Fruit fly (Drosophila melanogaster) whole organism, embryonic: ENCODE results near the gene LManV.

Experiments used
- ATbp ChIP-seq: fragments of 200-800 bp; sonication (Bioruptor generic); optimal IDR thresholded peaks from 2 replicates; lab custom pipeline; 2017; ENCODE audit warnings: missing biosample characterization, mild to moderate bottlenecking, missing genetic modification characterization, missing genetic modification reagents
- Adf1 ChIP-seq: fragments of 200-800 bp; sonication (Bioruptor generic); IDR thresholded peaks from 2 replicates; pipeline ENCODE4 v1.3.6; 2022; ENCODE audit warnings: missing biosample characterization, missing genetic modification characterization
- Blimp-1 ChIP-seq: fragments of 200-800 bp; sonication (Bioruptor generic); optimal IDR thresholded peaks from 3 replicates; lab custom pipeline; 2018; ENCODE audit warnings: missing biosample characterization, missing genetic modification characterization, mild to moderate bottlenecking, moderate library complexity, missing genetic modification reagents
- CG10147 ChIP-seq: fragments of 200-800 bp; sonication (Bioruptor generic); optimal IDR thresholded peaks from 2 replicates; lab custom pipeline; 2019; ENCODE audit warnings: missing biosample characterization, mild to moderate bottlenecking, missing genetic modification characterization, moderate library complexity
- CG12104 ChIP-seq: fragments of 200-800 bp; sonication (Bioruptor generic); optimal IDR thresholded peaks from 3 replicates; lab custom pipeline; 2016; ENCODE audit warnings: missing biosample characterization, missing genetic modification characterization
- CG12219 ChIP-seq: fragments of 200-800 bp; sonication (Bioruptor generic); optimal IDR thresholded peaks from 3 replicates; lab custom pipeline; 2018; ENCODE audit warnings: missing biosample characterization, mild to moderate bottlenecking, missing genetic modification characterization
- CG13296 ChIP-seq: fragments of 200-800 bp; sonication (Bioruptor generic); optimal IDR thresholded peaks from 3 replicates; lab custom pipeline; 2018; ENCODE audit warnings: missing biosample characterization, mild to moderate bottlenecking, missing genetic modification characterization
- CG1529 ChIP-seq: fragments of 200-800 bp; sonication (Bioruptor generic); optimal IDR thresholded peaks from 3 replicates; lab custom pipeline; 2018; ENCODE audit warnings: missing biosample characterization, missing genetic modification characterization
- CG15696 ChIP-seq: fragments of 200-800 bp; sonication (Bioruptor generic); optimal IDR thresholded peaks from 2 replicates; lab custom pipeline; 2019; ENCODE audit warnings: missing biosample characterization, mild to moderate bottlenecking, missing genetic modification characterization, moderate library complexity
- CG17328 ChIP-seq: fragments of 200-800 bp; sonication (Bioruptor generic); IDR thresholded peaks from 2 replicates; pipeline ENCODE4 v1.3.6; 2022; ENCODE audit warnings: missing biosample characterization, missing genetic modification characterization
- CG17361 ChIP-seq: fragments of 200-800 bp; sonication (Bioruptor generic); IDR thresholded peaks from 3 replicates; pipeline ENCODE4 v1.3.6; 2022; ENCODE audit warnings: missing biosample characterization, missing genetic modification characterization
- CG17829 ChIP-seq: fragments of 200-800 bp; optimal IDR thresholded peaks from 2 replicates; lab custom pipeline; 2019; ENCODE audit warnings: missing biosample characterization, mild to moderate bottlenecking, missing genetic modification characterization, moderate library complexity
- CG2678 ChIP-seq: fragments of 200-800 bp; sonication (Bioruptor generic); optimal IDR thresholded peaks from 3 replicates; lab custom pipeline; 2019; ENCODE audit warnings: missing biosample characterization, mild to moderate bottlenecking, missing genetic modification characterization, moderate library complexity
- CG31388 ChIP-seq: fragments of 200-800 bp; sonication (Bioruptor generic); optimal IDR thresholded peaks from 2 replicates; lab custom pipeline; 2016; ENCODE audit warnings: missing biosample characterization, missing genetic modification characterization
- CG3281 ChIP-seq: fragments of 200-800 bp; sonication (Bioruptor generic); optimal IDR thresholded peaks from 3 replicates; lab custom pipeline; 2017; ENCODE audit warnings: missing biosample characterization, mild to moderate bottlenecking, missing genetic modification characterization
- CG4707 ChIP-seq: fragments of 200-800 bp; sonication (Bioruptor generic); optimal IDR thresholded peaks from 2 replicates; lab custom pipeline; 2018; ENCODE audit warnings: missing biosample characterization, mild to moderate bottlenecking, missing genetic modification characterization, moderate library complexity
- CG4820 ChIP-seq: fragments of 200-800 bp; sonication (Bioruptor generic); optimal IDR thresholded peaks from 3 replicates; lab custom pipeline; 2016; ENCODE audit warnings: missing biosample characterization, missing genetic modification characterization
- CG6689 ChIP-seq: fragments of 200-800 bp; sonication (Bioruptor generic); IDR thresholded peaks from 2 replicates; pipeline ENCODE4 v1.3.6; 2022; ENCODE audit warnings: missing biosample characterization, missing genetic modification characterization
- CG7556 ChIP-seq: fragments of 200-800 bp; sonication (Bioruptor generic); optimal IDR thresholded peaks from 2 replicates; lab custom pipeline; 2017; ENCODE audit warnings: missing biosample characterization, mild to moderate bottlenecking, missing genetic modification characterization
- CG8359 ChIP-seq: fragments of 200-800 bp; sonication (Bioruptor generic); optimal IDR thresholded peaks from 2 replicates; lab custom pipeline; 2017; ENCODE audit warnings: missing biosample characterization, mild to moderate bottlenecking, missing genetic modification characterization, borderline replicate concordance
- CG9797 ChIP-seq: fragments of 200-800 bp; sonication (Bioruptor generic); optimal IDR thresholded peaks from 3 replicates; lab custom pipeline; 2018; ENCODE audit warnings: missing biosample characterization, mild to moderate bottlenecking, missing genetic modification characterization
- Chrac-16 ChIP-seq: fragments of 200-800 bp; sonication (Bioruptor generic); optimal IDR thresholded peaks from 3 replicates; lab custom pipeline; 2016; ENCODE audit warnings: missing biosample characterization, missing genetic modification characterization
- D19A ChIP-seq: fragments of 200-800 bp; optimal IDR thresholded peaks from 3 replicates; lab custom pipeline; 2019; ENCODE audit warnings: missing biosample characterization, mild to moderate bottlenecking, missing genetic modification characterization, moderate library complexity
- Hmr ChIP-seq: fragments of 200-800 bp; sonication (Bioruptor generic); optimal IDR thresholded peaks from 3 replicates; lab custom pipeline; 2017; ENCODE audit warnings: mild to moderate bottlenecking, missing biosample characterization, missing genetic modification reagents, missing genetic modification characterization
- Hr51 ChIP-seq, 2 experiments: fragments of 200-800 bp; sonication (Bioruptor generic); optimal IDR thresholded peaks; 2 replicates in 1 of 2; 3 replicates in 1 of 2; lab custom pipeline; 2016 to 2018; ENCODE audit warnings: missing biosample characterization in 2 of 2, missing genetic modification characterization in 2 of 2, mild to moderate bottlenecking in 1 of 2, moderate library complexity in 1 of 2
- Pdp1 ChIP-seq, 2 experiments: fragments of 200-800 bp; sonication (Bioruptor generic); optimal IDR thresholded peaks; 3 replicates each; lab custom pipeline; 2016; ENCODE audit warnings: missing biosample characterization in 2 of 2, missing genetic modification characterization in 2 of 2, mild to moderate bottlenecking in 1 of 2, moderate library complexity in 1 of 2
- Side ChIP-seq: fragments of 200-800 bp; sonication (Bioruptor generic); optimal IDR thresholded peaks from 2 replicates; lab custom pipeline; 2016; ENCODE audit warnings: missing biosample characterization, missing genetic modification characterization
- Sin3A ChIP-seq: fragments of >200 bp; optimal IDR thresholded peaks from 2 replicates; lab custom pipeline; 2018
- Ssrp ChIP-seq: fragments of 200-800 bp; sonication (Bioruptor generic); optimal IDR thresholded peaks from 2 replicates; lab custom pipeline; 2018; ENCODE audit warnings: missing biosample characterization, mild to moderate bottlenecking, missing genetic modification characterization, moderate library complexity
- Xbp1 ChIP-seq: fragments of 200-800 bp; sonication (Bioruptor generic); optimal IDR thresholded peaks from 3 replicates; lab custom pipeline; 2016; ENCODE audit warnings: missing biosample characterization, mild to moderate bottlenecking, missing genetic modification characterization
- amos ChIP-seq: fragments of 200-800 bp; sonication (Bioruptor generic); IDR thresholded peaks from 2 replicates; pipeline ENCODE4 v1.3.6; 2022; ENCODE audit warnings: missing biosample characterization, missing genetic modification characterization; ENCODE audit not compliant: partially characterized antibody
- ap ChIP-seq: fragments of 200-800 bp; sonication (Bioruptor generic); IDR thresholded peaks from 2 replicates; pipeline ENCODE4 v1.3.6; 2022; ENCODE audit warnings: missing biosample characterization, missing genetic modification characterization
- ash1 ChIP-seq: fragments of 200-800 bp; sonication (Bioruptor generic); optimal IDR thresholded peaks from 2 replicates; lab custom pipeline; 2018; ENCODE audit warnings: missing biosample characterization, mild to moderate bottlenecking, missing genetic modification characterization
- ci ChIP-seq: fragments of 200-800 bp; sonication (Bioruptor generic); IDR thresholded peaks from 3 replicates; pipeline ENCODE4 v1.3.6; 2022; ENCODE audit warnings: missing biosample characterization, missing genetic modification characterization
- crp ChIP-seq, 2 experiments: fragments of 200-800 bp; sonication (Bioruptor generic); optimal IDR thresholded peaks; 2 replicates in 1 of 2; 3 replicates in 1 of 2; lab custom pipeline; 2017; ENCODE audit warnings: missing biosample characterization in 2 of 2, missing genetic modification characterization in 2 of 2, mild to moderate bottlenecking in 1 of 2, moderate library complexity in 1 of 2
- dmrt99B ChIP-seq: fragments of 200-800 bp; sonication (Bioruptor generic); optimal IDR thresholded peaks from 2 replicates; lab custom pipeline; 2018; ENCODE audit warnings: missing biosample characterization, mild to moderate bottlenecking, missing genetic modification characterization, moderate library complexity
- esg ChIP-seq: fragments of 200-800 bp; sonication (Bioruptor generic); conservative IDR thresholded peaks from 2 replicates; pipeline ENCODE4 v1.3.6; 2022; ENCODE audit warnings: missing biosample characterization, missing genetic modification characterization
- inv ChIP-seq: fragments of 200-800 bp; sonication (Bioruptor generic); IDR thresholded peaks from 2 replicates; pipeline ENCODE4 v1.3.6; 2022; ENCODE audit warnings: missing biosample characterization, missing genetic modification characterization; ENCODE audit not compliant: partially characterized antibody
- klu ChIP-seq: fragments of 200-800 bp; sonication (Bioruptor generic); IDR thresholded peaks from 2 replicates; pipeline ENCODE4 v1.3.6; 2022; ENCODE audit warnings: missing biosample characterization, missing genetic modification characterization
- org-1 ChIP-seq: fragments of 200-800 bp; sonication (Bioruptor generic); optimal IDR thresholded peaks from 2 replicates; lab custom pipeline; 2017; ENCODE audit warnings: missing biosample characterization, missing genetic modification characterization
- ranshi ChIP-seq: fragments of 200-800 bp; sonication (Bioruptor generic); IDR thresholded peaks from 2 replicates; pipeline ENCODE4 v1.3.6; 2022; ENCODE audit warnings: missing biosample characterization, missing genetic modification characterization
- sc ChIP-seq, 3 experiments: fragments of >200 bp in 2 of 3; fragments of 200-800 bp in 1 of 3; sonication (Bioruptor generic) in 1 of 3; optimal IDR thresholded peaks; 2 replicates in 2 of 3; 3 replicates in 1 of 3; lab custom pipeline; 2017; ENCODE audit warnings: mild to moderate bottlenecking in 1 of 3, missing biosample characterization in 1 of 3, missing genetic modification characterization in 1 of 3, missing genetic modification reagents in 1 of 3
- shn ChIP-seq: fragments of 200-800 bp; sonication (Bioruptor generic); optimal IDR thresholded peaks from 3 replicates; lab custom pipeline; 2016; ENCODE audit warnings: missing biosample characterization, missing genetic modification characterization
- slou ChIP-seq: fragments of 200-800 bp; sonication (Bioruptor generic); optimal IDR thresholded peaks from 3 replicates; lab custom pipeline; 2016; ENCODE audit warnings: missing biosample characterization, missing genetic modification characterization
- tin ChIP-seq: fragments of 200-800 bp; sonication (Bioruptor generic); optimal IDR thresholded peaks from 3 replicates; lab custom pipeline; 2016; ENCODE audit warnings: missing biosample characterization, missing genetic modification characterization
- unpg ChIP-seq: fragments of 200-800 bp; sonication (Bioruptor generic); optimal IDR thresholded peaks from 3 replicates; lab custom pipeline; 2018; ENCODE audit warnings: missing biosample characterization, mild to moderate bottlenecking, missing genetic modification characterization, moderate library complexity
- vvl ChIP-seq: fragments of 200-800 bp; sonication (Bioruptor generic); IDR thresholded peaks from 2 replicates; pipeline ENCODE4 v1.3.6; 2022; ENCODE audit warnings: missing biosample characterization, missing genetic modification characterization
- wek ChIP-seq: fragments of 200-800 bp; sonication (Bioruptor generic); optimal IDR thresholded peaks from 3 replicates; lab custom pipeline; 2018; ENCODE audit warnings: missing biosample characterization, mild to moderate bottlenecking, missing genetic modification characterization, moderate library complexity
- wor ChIP-seq: fragments of 200-800 bp; sonication (Bioruptor generic); IDR thresholded peaks from 2 replicates; pipeline ENCODE4 v1.3.6; 2022; ENCODE audit warnings: missing biosample characterization, missing genetic modification characterization
- yki ChIP-seq: fragments of >200 bp; optimal IDR thresholded peaks from 3 replicates; lab custom pipeline; 2018

LManV gene

dm6 chr2L:8746350-8746759 lies 29.7 kb downstream of the LManV start (continued):
- TF ChIP-seq Xbp1 (peak; percentile 22), Hr51 (GFP tag; optimal IDR thresholded peaks at IDR 0.05; lab: Kevin White, UChicago) (peak in 1 of 2 experiments; percentile 63), CG6689 (GFP tag; lab: Robert Waterston, UW) (peak; percentile 54), CG15696 (tag; lab: Kevin White, UChicago) (no peak), CG12219 (GFP tag; lab: Kevin White, UChicago) (peak; percentile 16), CG17328 (GFP tag; lab: Robert Waterston, UW) (peak; percentile 44; the same call in 1 of the 2 replicates), unpg (GFP tag; lab: Kevin White, UChicago) (peak; percentile 61), org-1 (GFP tag; lab: Kevin White, UChicago) (peak; percentile 1), wek (GFP tag; lab: Kevin White, UChicago) (no peak), CG4820 (GFP tag; lab: Kevin White, UChicago) (peak; percentile 50), klu (GFP tag; lab: Robert Waterston, UW) (no peak), Adf1 (GFP tag; lab: Robert Waterston, UW) (no peak), CG13296 (GFP tag; lab: Kevin White, UChicago) (no peak), D19A (peak; percentile 57), CG4707 (GFP tag; lab: Kevin White, UChicago) (no peak), CG12104 (GFP tag; lab: Kevin White, UChicago) (peak; percentile 7), ATbp (GFP tag; lab: Kevin White, UChicago) (peak; percentile 28), wor (GFP tag; lab: Robert Waterston, UW) (0 out of 2 replicates have a peak, but pooled peaks have one; percentile 22), Blimp-1 (peak; percentile 49), CG17829 (tag; lab: Kevin White, UChicago) (peak; percentile 34), inv (GFP tag; lab: Robert Waterston, UW) (no peak), ap (GFP tag; lab: Robert Waterston, UW) (0 out of 2 replicates have a peak, but pooled peaks have one; percentile 10), ash1 (GFP tag; lab: Kevin White, UChicago) (no peak), Side (no peak), Hmr (GFP tag; lab: Kevin White, UChicago) (peak; percentile 35), CG31388 (GFP tag; lab: Kevin White, UChicago) (peak; percentile 18), CG2678 (tag; lab: Kevin White, UChicago) (peak; percentile 56), CG3281 (GFP tag; lab: Kevin White, UChicago) (no peak), esg (GFP tag; lab: Robert Waterston, UW) (peak; percentile 58), sc (optimal IDR thresholded peaks at IDR 0.05; lab: Kevin White, UChicago) (no peak), sc (GFP tag; optimal IDR thresholded peaks at IDR 0.05; lab: Kevin White, UChicago) (peak; percentile 7), vvl (peak; percentile 52), CG17361 (GFP tag; lab: Robert Waterston, UW) (0 out of 3 replicates have a peak, but pooled peaks have one; percentile 44), CG8359 (GFP tag; lab: Kevin White, UChicago) (no peak), dmrt99B (tag; lab: Kevin White, UChicago) (peak; percentile 68), ci (GFP tag; lab: Robert Waterston, UW) (peak; percentile 69; the same call in 2 of the 3 replicates), yki (lab: Kevin White, UChicago) (no peak), Pdp1 (GFP tag; optimal IDR thresholded peaks at IDR 0.05; lab: Kevin White, UChicago) (peak in 1 of 2 experiments; percentile 15), amos (GFP tag; lab: Robert Waterston, UW) (no peak), CG1529 (GFP tag; lab: Kevin White, UChicago) (peak; percentile 21), ranshi (GFP tag; lab: Robert Waterston, UW) (peak; percentile 49; the same call in 1 of the 2 replicates), Ssrp (peak; percentile 40), CG9797 (GFP tag; lab: Kevin White, UChicago) (no peak), shn (GFP tag; lab: Kevin White, UChicago) (no peak), crp (GFP tag; optimal IDR thresholded peaks at IDR 0.05; lab: Kevin White, UChicago) (no peak), CG7556 (GFP tag; lab: Kevin White, UChicago) (peak; percentile 63), slou (GFP tag; lab: Kevin White, UChicago) (peak; percentile 34), CG10147 (GFP tag; lab: Kevin White, UChicago) (peak; percentile 64), Sin3A (lab: Kevin White, UChicago) (no peak), tin (peak; percentile 54), Chrac-16 (GFP tag; lab: Kevin White, UChicago) (no peak)
